Worm (Caenorhabditis elegans) whole organism, mixed stage, embryonic: ENCODE data around the gene Y113G7A.12.

Source experiments
- bed-3 ChIP-seq: fragments of 200-800 bp; sonication (Bioruptor generic); optimal IDR thresholded peaks from 3 replicates; lab custom pipeline; 2018; ENCODE audit warnings: mild to moderate bottlenecking, missing genetic modification characterization, moderate library complexity, missing compliant biosample characterization
- blmp-1 ChIP-seq: fragments of 150-350 bp; optimal IDR thresholded peaks from 2 replicates; lab custom pipeline; 2014; ENCODE audit warnings: missing biosample characterization, missing genetic modification characterization
- ceh-39 ChIP-seq: fragments of 150-350 bp; optimal IDR thresholded peaks from 2 replicates; lab custom pipeline; 2014; ENCODE audit warnings: missing biosample characterization, missing genetic modification characterization
- ceh-83 ChIP-seq: fragments of 200-800 bp; sonication (Bioruptor generic); optimal IDR thresholded peaks from 2 replicates; lab custom pipeline; 2018; ENCODE audit warnings: mild to moderate bottlenecking, missing genetic modification characterization, missing compliant biosample characterization
- ces-1 ChIP-seq: fragments of 150-350 bp; optimal IDR thresholded peaks from 2 replicates; lab custom pipeline; 2014; ENCODE audit warnings: missing biosample characterization, missing genetic modification reagents, missing genetic modification characterization
- cnd-1 ChIP-seq: fragments of 200-800 bp; sonication (Bioruptor generic); optimal IDR thresholded peaks from 2 replicates; lab custom pipeline; 2018; ENCODE audit warnings: mild to moderate bottlenecking, missing genetic modification characterization, missing compliant biosample characterization
- drap-1 ChIP-seq: fragments of 200-800 bp; sonication (Bioruptor generic); optimal IDR thresholded peaks from 3 replicates; lab custom pipeline; 2018; ENCODE audit warnings: mild to moderate bottlenecking, missing genetic modification characterization, missing compliant biosample characterization
- elt-1 ChIP-seq: sonication (generic microtip); optimal IDR thresholded peaks from 2 replicates; lab custom pipeline; 2017; ENCODE audit warnings: missing genetic modification characterization, mild to moderate bottlenecking, missing compliant biosample characterization, antibody characterized with exemption, moderate library complexity, borderline replicate concordance; ENCODE audit not compliant: insufficient read depth
- elt-3 ChIP-seq: fragments of 150-350 bp; optimal IDR thresholded peaks from 2 replicates; lab custom pipeline; 2014; ENCODE audit warnings: missing biosample characterization, missing genetic modification characterization
- flh-1 ChIP-seq: fragments of 200-800 bp; sonication (Bioruptor generic); optimal IDR thresholded peaks from 2 replicates; lab custom pipeline; 2018; ENCODE audit warnings: mild to moderate bottlenecking, missing genetic modification characterization, moderate library complexity, missing compliant biosample characterization
- ham-2 ChIP-seq: fragments of 200-800 bp; sonication (Bioruptor generic); optimal IDR thresholded peaks from 2 replicates; lab custom pipeline; 2018; ENCODE audit warnings: mild to moderate bottlenecking, missing genetic modification characterization, missing compliant biosample characterization
- hlh-1 ChIP-seq: fragments of 150-350 bp; optimal IDR thresholded peaks from 2 replicates; lab custom pipeline; 2014; ENCODE audit warnings: missing biosample characterization, missing genetic modification reagents, missing genetic modification characterization
- lin-13 ChIP-seq: fragments of 150-350 bp; optimal IDR thresholded peaks from 2 replicates; lab custom pipeline; 2014; ENCODE audit warnings: missing biosample characterization, missing genetic modification characterization
- lin-32 ChIP-seq: fragments of 200-800 bp; sonication (Bioruptor generic); optimal IDR thresholded peaks from 2 replicates; lab custom pipeline; 2018; ENCODE audit warnings: mild to moderate bottlenecking, missing genetic modification characterization, missing compliant biosample characterization
- mab-5 ChIP-seq: fragments of 150-350 bp; optimal IDR thresholded peaks from 2 replicates; lab custom pipeline; 2014; ENCODE audit warnings: missing biosample characterization, missing genetic modification characterization
- mep-1 ChIP-seq: fragments of 150-350 bp; optimal IDR thresholded peaks from 2 replicates; lab custom pipeline; 2017; ENCODE audit warnings: missing biosample characterization, missing genetic modification reagents, missing genetic modification characterization, inconsistent platforms
- mls-2 ChIP-seq: sonication (generic microtip); optimal IDR thresholded peaks from 2 replicates; lab custom pipeline; 2016; ENCODE audit warnings: mild to moderate bottlenecking, missing genetic modification characterization, moderate library complexity, missing compliant biosample characterization
- nhr-12 ChIP-seq: fragments of 150-350 bp; optimal IDR thresholded peaks from 2 replicates; lab custom pipeline; 2014; ENCODE audit warnings: missing biosample characterization, missing genetic modification characterization
- nhr-2 ChIP-seq: fragments of 150-350 bp; optimal IDR thresholded peaks from 2 replicates; lab custom pipeline; 2014; ENCODE audit warnings: missing biosample characterization, missing genetic modification characterization
- nhr-237 ChIP-seq: fragments of 150-350 bp; optimal IDR thresholded peaks from 2 replicates; lab custom pipeline; 2014; ENCODE audit warnings: missing biosample characterization, missing genetic modification characterization
- nhr-28 ChIP-seq: fragments of 150-350 bp; optimal IDR thresholded peaks from 2 replicates; lab custom pipeline; 2014; ENCODE audit warnings: missing biosample characterization, missing genetic modification characterization
- nhr-76 ChIP-seq: sonication (generic microtip); optimal IDR thresholded peaks from 2 replicates; lab custom pipeline; 2017; ENCODE audit warnings: missing biosample characterization, missing genetic modification characterization
- pha-4 ChIP-seq: fragments of 150-350 bp; optimal IDR thresholded peaks from 2 replicates; lab custom pipeline; 2018; ENCODE audit warnings: missing biosample characterization, missing genetic modification reagents, missing genetic modification characterization
- sem-2 ChIP-seq: fragments of 200-800 bp; sonication (Bioruptor generic); optimal IDR thresholded peaks from 2 replicates; lab custom pipeline; 2018; ENCODE audit warnings: mild to moderate bottlenecking, missing genetic modification characterization, missing compliant biosample characterization
- sptf-1 ChIP-seq: sonication (generic microtip); optimal IDR thresholded peaks from 2 replicates; lab custom pipeline; 2017; ENCODE audit warnings: mild to moderate bottlenecking, missing genetic modification characterization, moderate library complexity, missing compliant biosample characterization
- unc-120 ChIP-seq: sonication (generic microtip); optimal IDR thresholded peaks from 2 replicates; lab custom pipeline; 2017; ENCODE audit warnings: missing genetic modification characterization, missing compliant biosample characterization; ENCODE audit not compliant: poor library complexity, severe bottlenecking
- unc-39 ChIP-seq: fragments of 150-350 bp; optimal IDR thresholded peaks from 2 replicates; lab custom pipeline; 2014; ENCODE audit warnings: missing biosample characterization, missing genetic modification characterization
- unc-62 ChIP-seq: fragments of 150-350 bp; optimal IDR thresholded peaks from 2 replicates; lab custom pipeline; 2014; ENCODE audit warnings: missing biosample characterization, missing genetic modification reagents, missing genetic modification characterization
- zip-8 ChIP-seq: fragments of 150-350 bp; optimal IDR thresholded peaks from 2 replicates; lab custom pipeline; 2014; ENCODE audit warnings: missing biosample characterization, missing genetic modification characterization
- ztf-11 ChIP-seq: fragments of 150-350 bp; optimal IDR thresholded peaks from 2 replicates; lab custom pipeline; 2014; ENCODE audit warnings: missing biosample characterization, missing genetic modification characterization

Gene Y113G7A.12

ce11 chrV:20124393-20124792, 18.0 kb upstream of the Y113G7A.12 start:
- TF ChIP-seq nhr-28 (tag; lab: Kevin White, UChicago) (no peak), drap-1 (peak; percentile 17), bed-3 (GFP tag; lab: Kevin White, UChicago) (no peak), mls-2 (tag; lab: Kevin White, UChicago) (no peak), nhr-76 (tag; lab: Kevin White, UChicago) (no peak), ceh-39 (tag; lab: Kevin White, UChicago) (no peak), blmp-1 (no peak)

ce11 chrV:20125137-20125536, 17.2 kb upstream of the Y113G7A.12 start:
- TF ChIP-seq mab-5 (no peak), elt-1 (tag; lab: Kevin White, UChicago) (no peak), nhr-28 (tag; lab: Kevin White, UChicago) (no peak), ceh-39 (tag; lab: Kevin White, UChicago) (no peak), unc-62 (no peak), ztf-11 (tag; lab: Kevin White, UChicago) (no peak), lin-13 (tag; lab: Kevin White, UChicago) (no peak), elt-3 (tag; lab: Kevin White, UChicago) (no peak), mls-2 (tag; lab: Kevin White, UChicago) (no peak), nhr-2 (tag; lab: Kevin White, UChicago) (no peak), unc-120 (tag; lab: Kevin White, UChicago) (no peak), ces-1 (no peak), bed-3 (GFP tag; lab: Kevin White, UChicago) (no peak), nhr-237 (tag; lab: Kevin White, UChicago) (no peak), sptf-1 (no peak)
- TF ChIP-seq, all 35 proteins: peak for 0

- TF ChIP-seq nhr-76 (tag; lab: Kevin White, UChicago) (no peak), ham-2 (GFP tag; lab: Kevin White, UChicago) (no peak), mep-1 (tag; lab: Kevin White, UChicago) (no peak), lin-13 (tag; lab: Kevin White, UChicago) (no peak), unc-39 (tag; lab: Kevin White, UChicago) (no peak), drap-1 (no peak), cnd-1 (no peak), pha-4 (tag; lab: Kevin White, UChicago) (no peak), nhr-12 (tag; lab: Kevin White, UChicago) (no peak), nhr-237 (tag; lab: Kevin White, UChicago) (no peak), lin-32 (GFP tag; lab: Kevin White, UChicago) (no peak), nhr-2 (tag; lab: Kevin White, UChicago) (no peak), ceh-83 (no peak), sem-2 (GFP tag; lab: Kevin White, UChicago) (no peak)
Observed at ce11 chrV:20126637-20127036, 15.7 kb upstream of the Y113G7A.12 start.

- TF ChIP-seq mab-5 (no peak), blmp-1 (no peak), pha-4 (tag; lab: Kevin White, UChicago) (no peak)
Observed at ce11 chrV:20127543-20127942, 14.8 kb upstream of the Y113G7A.12 start.

- TF ChIP-seq ceh-39 (tag; lab: Kevin White, UChicago): no peak
- TF ChIP-seq mep-1 (tag; lab: Kevin White, UChicago): no peak
- TF ChIP-seq unc-120 (tag; lab: Kevin White, UChicago): no peak
- TF ChIP-seq zip-8 (tag; lab: Kevin White, UChicago): no peak
- no peak for TF ChIP-seq sptf-1
- no peak for TF ChIP-seq hlh-1
- TF ChIP-seq bed-3 (GFP tag; lab: Kevin White, UChicago): no peak
- TF ChIP-seq, all 35 proteins: peak for 0
Observed at ce11 chrV:20133163-20133562, 9.2 kb upstream of the Y113G7A.12 start, which contains the start of gene ssu-1. ssu-1 (minus strand) TSS chrV:20133263.

ce11 chrV:20134797-20135196, 7.6 kb upstream of the Y113G7A.12 start:
- TF ChIP-seq flh-1 (GFP tag; lab: Kevin White, UChicago) (no peak), zip-8 (tag; lab: Kevin White, UChicago) (no peak), lin-32 (GFP tag; lab: Kevin White, UChicago) (no peak), nhr-237 (tag; lab: Kevin White, UChicago) (no peak)
